Worm (Caenorhabditis elegans) whole organism, L4/young adult: ENCODE data around the gene srd-70.

Source experiments
- dao-5 ChIP-seq: sonication (generic microtip); optimal IDR thresholded peaks from 2 replicates; lab custom pipeline; 2016; ENCODE audit warnings: missing genotype, missing genetic modification characterization, moderate library complexity, missing compliant biosample characterization
- him-1 ChIP-seq: sonication (generic microtip); optimal IDR thresholded peaks from 2 replicates; lab custom pipeline; 2016; ENCODE audit warnings: missing genotype, missing genetic modification reagents, missing genetic modification characterization, missing compliant biosample characterization

- TF ChIP-seq dao-5 (tag; lab: Kevin White, UChicago), result no peak
- no peak for TF ChIP-seq him-1
These were observed 25.3 kb downstream of the srd-70 start, which contains the start of the genes calf-1 and rpl-2 for ce11 chrV:20479013-20479739.
